Fruit fly (Drosophila melanogaster): ENCODE results near the gene CG11601.

Gene CG11601

dm6 chr2L:267441-268089, 15.5 kb downstream of the CG11601 start, which contains the start of gene CG17075:
TSS of gene CG17075 (minus strand) at chr2L:267505.
- TF ChIP-seq CG14711 (tag; optimal IDR thresholded peaks at IDR 0.05) (peak; percentile 59), Mnt (GFP tag; optimal IDR thresholded peaks at IDR 0.05) (no peak), pad (GFP tag; optimal IDR thresholded peaks at IDR 0.05) (no peak), tj (GFP tag; optimal IDR thresholded peaks at IDR 0.05) (peak; percentile 20), toe (GFP tag; optimal IDR thresholded peaks at IDR 0.05) (peak; percentile 48), CG11617 (GFP tag; optimal IDR thresholded peaks at IDR 0.05) (peak; percentile 61), Hr96 (GFP tag; optimal IDR thresholded peaks at IDR 0.05) (no peak), CG7045 (GFP tag; optimal IDR thresholded peaks at IDR 0.05) (peak; percentile 81), CG5204 (GFP tag; optimal IDR thresholded peaks at IDR 0.05) (no peak), Crg-1 (GFP tag; optimal IDR thresholded peaks at IDR 0.05) (peak; percentile 13), CG12768 (GFP tag; optimal IDR thresholded peaks at IDR 0.05) (peak; percentile 81), cnc (optimal IDR thresholded peaks at IDR 0.05) (no peak), ovo (GFP tag; optimal IDR thresholded peaks at IDR 0.05) (no peak), kay (GFP tag; ENCODE audit: borderline replicate concordance) (no peak), bab1 (GFP tag; optimal IDR thresholded peaks at IDR 0.05) (no peak), cic (GFP tag; optimal IDR thresholded peaks at IDR 0.05) (no peak), CG1620 (GFP tag; optimal IDR thresholded peaks at IDR 0.05) (no peak), CG7101 (tag; optimal IDR thresholded peaks at IDR 0.05) (peak; percentile 76), Clk (GFP tag; optimal IDR thresholded peaks at IDR 0.05) (peak; percentile 46), CG33017 (tag; optimal IDR thresholded peaks at IDR 0.05) (peak; percentile 82)

- TF ChIP-seq bab1 (GFP tag; optimal IDR thresholded peaks at IDR 0.05), result peak; percentile 59
- no peak for TF ChIP-seq Crg-1 (GFP tag; optimal IDR thresholded peaks at IDR 0.05)
- peak; percentile 82 for TF ChIP-seq Mnt (GFP tag; optimal IDR thresholded peaks at IDR 0.05)
- TF ChIP-seq CG5204 (GFP tag; optimal IDR thresholded peaks at IDR 0.05), result no peak
Observed at dm6 chr2L:252174-252573, 30.9 kb downstream of the CG11601 start, which contains the start of gene Rpp30. TSS of gene Rpp30 (minus strand) at chr2L:252373.

- TF ChIP-seq CG12768 (GFP tag; optimal IDR thresholded peaks at IDR 0.05) (peak; percentile 8), Crg-1 (GFP tag; optimal IDR thresholded peaks at IDR 0.05) (peak; percentile 34), CG5204 (GFP tag; optimal IDR thresholded peaks at IDR 0.05) (no peak), Clk (GFP tag; optimal IDR thresholded peaks at IDR 0.05) (peak; percentile 9), Hr96 (GFP tag; optimal IDR thresholded peaks at IDR 0.05) (peak; percentile 56), CG7101 (tag; optimal IDR thresholded peaks at IDR 0.05) (peak; percentile 25), bab1 (GFP tag; optimal IDR thresholded peaks at IDR 0.05) (peak; percentile 75), Mnt (GFP tag; optimal IDR thresholded peaks at IDR 0.05) (peak; percentile 75), pad (GFP tag; optimal IDR thresholded peaks at IDR 0.05) (peak; percentile 23), CG7045 (GFP tag; optimal IDR thresholded peaks at IDR 0.05) (peak; percentile 24), CG33017 (tag; optimal IDR thresholded peaks at IDR 0.05) (peak; percentile 46), cic (GFP tag; optimal IDR thresholded peaks at IDR 0.05) (no peak), CG14711 (tag; optimal IDR thresholded peaks at IDR 0.05) (no peak), CG11617 (GFP tag; optimal IDR thresholded peaks at IDR 0.05) (peak; percentile 46), CG1620 (GFP tag; optimal IDR thresholded peaks at IDR 0.05) (peak; percentile 64)
Observed at dm6 chr2L:250507-251215, 32.4 kb downstream of the CG11601 start, which contains the start of gene kis. TSS of gene kis (minus strand) at chr2L:250823.

dm6 chr2L:249048-249825, 33.8 kb downstream of the CG11601 start:
- TF ChIP-seq CG7045 (GFP tag; optimal IDR thresholded peaks at IDR 0.05) (peak; percentile 60), tj (GFP tag; optimal IDR thresholded peaks at IDR 0.05) (peak; percentile 25), Crg-1 (GFP tag; optimal IDR thresholded peaks at IDR 0.05) (peak; percentile 22), kay (GFP tag; ENCODE audit: borderline replicate concordance) (no peak), pad (GFP tag; optimal IDR thresholded peaks at IDR 0.05) (peak; percentile 76), toe (GFP tag; optimal IDR thresholded peaks at IDR 0.05) (no peak), Mnt (GFP tag; optimal IDR thresholded peaks at IDR 0.05) (peak; percentile 32), CG12768 (GFP tag; optimal IDR thresholded peaks at IDR 0.05) (peak; percentile 28), CG7101 (tag; optimal IDR thresholded peaks at IDR 0.05) (peak; percentile 21), bab1 (GFP tag; optimal IDR thresholded peaks at IDR 0.05) (no peak), cic (GFP tag; optimal IDR thresholded peaks at IDR 0.05) (peak; percentile 32), Hr96 (GFP tag; optimal IDR thresholded peaks at IDR 0.05) (peak; percentile 7), CG33017 (tag; optimal IDR thresholded peaks at IDR 0.05) (peak; percentile 11), CG1620 (GFP tag; optimal IDR thresholded peaks at IDR 0.05) (no peak), CG14711 (tag; optimal IDR thresholded peaks at IDR 0.05) (peak; percentile 35), cnc (optimal IDR thresholded peaks at IDR 0.05) (no peak), CG5204 (GFP tag; optimal IDR thresholded peaks at IDR 0.05) (no peak), CG11617 (GFP tag; optimal IDR thresholded peaks at IDR 0.05) (no peak), Clk (GFP tag; optimal IDR thresholded peaks at IDR 0.05) (no peak), ovo (GFP tag; optimal IDR thresholded peaks at IDR 0.05) (peak; percentile 18)

- TF ChIP-seq tj (GFP tag; optimal IDR thresholded peaks at IDR 0.05) (peak; percentile 72), pad (GFP tag; optimal IDR thresholded peaks at IDR 0.05) (no peak)
Observed at dm6 chr2L:248592-248991, 34.5 kb downstream of the CG11601 start.

Data from whole organism, adult.